Fruit fly (Drosophila melanogaster) whole organism, embryonic: ENCODE results near the gene CG15418.
A peak's percentile ranks its signal among the peaks of the same experiment; 100 is the strongest.

ENCODE experiments used
- C15 ChIP-seq: fragments of 200-800 bp; sonication (Bioruptor generic); IDR thresholded peaks from 3 replicates; pipeline ENCODE4 v1.3.6; 2022; ENCODE audit warnings: missing biosample characterization, missing genetic modification characterization
- CG12071 ChIP-seq: fragments of 200-800 bp; sonication (Bioruptor generic); optimal IDR thresholded peaks from 3 replicates; lab custom pipeline; 2018; ENCODE audit warnings: missing biosample characterization, mild to moderate bottlenecking, missing genetic modification characterization
- CG13424 ChIP-seq: fragments of 200-800 bp; sonication (Bioruptor generic); optimal IDR thresholded peaks from 2 replicates; lab custom pipeline; 2019; ENCODE audit warnings: missing biosample characterization, mild to moderate bottlenecking, missing genetic modification characterization, moderate library complexity
- CG14050 ChIP-seq: fragments of 200-800 bp; sonication (Bioruptor generic); IDR thresholded peaks from 3 replicates; pipeline ENCODE4 v1.3.6; 2022; ENCODE audit warnings: missing biosample characterization, missing genetic modification characterization
- CG15696 ChIP-seq: fragments of 200-800 bp; sonication (Bioruptor generic); optimal IDR thresholded peaks from 2 replicates; lab custom pipeline; 2019; ENCODE audit warnings: missing biosample characterization, mild to moderate bottlenecking, missing genetic modification characterization, moderate library complexity
- CG18011 ChIP-seq: fragments of 200-800 bp; sonication (Bioruptor generic); optimal IDR thresholded peaks from 2 replicates; lab custom pipeline; 2017; ENCODE audit warnings: missing biosample characterization, missing genetic modification characterization, mild to moderate bottlenecking, moderate library complexity, missing genotype
- CG18476 ChIP-seq: fragments of 200-800 bp; sonication (Bioruptor generic); optimal IDR thresholded peaks from 2 replicates; lab custom pipeline; 2016; ENCODE audit warnings: missing biosample characterization, mild to moderate bottlenecking, missing genetic modification characterization
- CG2889 ChIP-seq: fragments of 200-800 bp; sonication (Bioruptor generic); IDR thresholded peaks from 3 replicates; pipeline ENCODE4 v1.3.6; 2022; ENCODE audit warnings: missing biosample characterization, missing genetic modification characterization
- CG30020 ChIP-seq: fragments of 200-800 bp; optimal IDR thresholded peaks from 2 replicates; lab custom pipeline; 2019; ENCODE audit warnings: missing biosample characterization, mild to moderate bottlenecking, missing genetic modification characterization, moderate library complexity
- CG31365 ChIP-seq: fragments of 200-800 bp; sonication (Bioruptor generic); optimal IDR thresholded peaks from 2 replicates; lab custom pipeline; 2018; ENCODE audit warnings: missing biosample characterization, mild to moderate bottlenecking, missing genetic modification characterization
- CG34224 ChIP-seq: fragments of 200-800 bp; sonication (Bioruptor generic); IDR thresholded peaks from 3 replicates; pipeline ENCODE4 v1.3.6; 2022; ENCODE audit warnings: missing biosample characterization, missing genetic modification characterization; ENCODE audit not compliant: partially characterized antibody
- CG34422 ChIP-seq: fragments of 200-800 bp; sonication (Bioruptor generic); IDR thresholded peaks from 3 replicates; pipeline ENCODE4 v1.3.6; 2022; ENCODE audit warnings: missing biosample characterization, missing genetic modification characterization
- CG4617 ChIP-seq: fragments of 200-800 bp; sonication (Bioruptor generic); optimal IDR thresholded peaks from 3 replicates; lab custom pipeline; 2016; ENCODE audit warnings: missing biosample characterization, missing genetic modification characterization, borderline replicate concordance
- CG5953 ChIP-seq: fragments of 200-800 bp; sonication (Bioruptor generic); IDR thresholded peaks from 2 replicates; pipeline ENCODE4 v1.3.6; 2022; ENCODE audit warnings: missing biosample characterization, missing genetic modification characterization
- CG6272 ChIP-seq: fragments of 200-800 bp; sonication (Bioruptor generic); IDR thresholded peaks from 2 replicates; pipeline ENCODE4 v1.3.6; 2022; ENCODE audit warnings: missing biosample characterization, missing genetic modification characterization
- CG7745 ChIP-seq: fragments of 200-800 bp; sonication (Bioruptor generic); optimal IDR thresholded peaks from 2 replicates; lab custom pipeline; 2018; ENCODE audit warnings: missing biosample characterization, mild to moderate bottlenecking, missing genetic modification characterization, moderate library complexity
- Camta ChIP-seq: fragments of 200-800 bp; sonication (Bioruptor generic); optimal IDR thresholded peaks from 2 replicates; lab custom pipeline; 2016; ENCODE audit warnings: missing biosample characterization, missing genetic modification characterization
- Ets65A ChIP-seq: fragments of 200-800 bp; sonication (Bioruptor generic); peaks from one replicate; lab custom pipeline; 2016; ENCODE audit warnings: missing biosample characterization, missing genetic modification characterization
- Fer2 ChIP-seq: fragments of 200-800 bp; sonication (Bioruptor generic); optimal IDR thresholded peaks from 2 replicates; lab custom pipeline; 2018; ENCODE audit warnings: missing biosample characterization, mild to moderate bottlenecking, missing genetic modification characterization, moderate library complexity
- Gug ChIP-seq: fragments of 200-800 bp; sonication (Bioruptor generic); IDR thresholded peaks from 4 replicates; pipeline ENCODE4 v1.3.6; 2022; ENCODE audit warnings: missing biosample characterization, missing genetic modification characterization
- Hey ChIP-seq: fragments of 200-800 bp; sonication (Bioruptor generic); optimal IDR thresholded peaks from 3 replicates; lab custom pipeline; 2018; ENCODE audit warnings: missing biosample characterization, mild to moderate bottlenecking, missing genetic modification characterization
- HmgD ChIP-seq: fragments of 200-800 bp; sonication (Bioruptor generic); optimal IDR thresholded peaks from 3 replicates; lab custom pipeline; 2016; ENCODE audit warnings: missing biosample characterization, missing genetic modification characterization
- HmgZ ChIP-seq: fragments of 200-800 bp; sonication (Bioruptor generic); optimal IDR thresholded peaks from 2 replicates; lab custom pipeline; 2018; ENCODE audit warnings: missing biosample characterization, mild to moderate bottlenecking, missing genetic modification characterization
- Hsf ChIP-seq: fragments of 200-800 bp; sonication (Bioruptor generic); optimal IDR thresholded peaks from 3 replicates; lab custom pipeline; 2016; ENCODE audit warnings: missing biosample characterization, missing genetic modification characterization
- MESR4 ChIP-seq: fragments of 200-800 bp; sonication (Bioruptor generic); optimal IDR thresholded peaks from 2 replicates; lab custom pipeline; 2018; ENCODE audit warnings: missing biosample characterization, mild to moderate bottlenecking, missing genetic modification characterization, moderate library complexity
- Mes4 ChIP-seq: fragments of 200-800 bp; sonication (Bioruptor generic); optimal IDR thresholded peaks from 2 replicates; lab custom pipeline; 2016; ENCODE audit warnings: missing biosample characterization, missing genetic modification characterization
- NC2α ChIP-seq: fragments of 200-800 bp; sonication (Bioruptor generic); optimal IDR thresholded peaks from 2 replicates; lab custom pipeline; 2016; ENCODE audit warnings: missing biosample characterization, missing genetic modification characterization
- NC2β ChIP-seq: fragments of 200-800 bp; sonication (Bioruptor generic); optimal IDR thresholded peaks from 2 replicates; lab custom pipeline; 2016; ENCODE audit warnings: missing biosample characterization, missing genetic modification characterization
- NK7.1 ChIP-seq: fragments of 200-800 bp; sonication (Bioruptor generic); optimal IDR thresholded peaks from 3 replicates; lab custom pipeline; 2016; ENCODE audit warnings: missing biosample characterization, missing genetic modification characterization
- Nf-YC ChIP-seq: fragments of 200-800 bp; optimal IDR thresholded peaks from 3 replicates; lab custom pipeline; 2019; ENCODE audit warnings: missing biosample characterization, mild to moderate bottlenecking, missing genetic modification characterization, moderate library complexity
- Sin3A ChIP-seq: fragments of >200 bp; optimal IDR thresholded peaks from 2 replicates; lab custom pipeline; 2018
- Six4 ChIP-seq: fragments of 200-800 bp; sonication (Bioruptor generic); optimal IDR thresholded peaks from 2 replicates; lab custom pipeline; 2016; ENCODE audit warnings: missing biosample characterization, missing genetic modification characterization
- Stat92E ChIP-seq, 3 experiments: fragments of >200 bp in 2 of 3; fragments of 200-800 bp in 1 of 3; sonication (Bioruptor generic) in 1 of 3; optimal IDR thresholded peaks; 2 replicates each; lab custom pipeline; 2017 to 2019; ENCODE audit warnings: missing biosample characterization in 3 of 3, missing genetic modification characterization in 3 of 3, mild to moderate bottlenecking in 1 of 3, moderate library complexity in 1 of 3
- Tbp ChIP-seq: fragments of >200 bp; optimal IDR thresholded peaks from 2 replicates; lab custom pipeline; 2018; ENCODE audit warnings: missing biosample characterization, missing genetic modification characterization
- abd-A ChIP-seq: fragments of 200-800 bp; sonication (Bioruptor generic); optimal IDR thresholded peaks from 3 replicates; lab custom pipeline; 2019; ENCODE audit warnings: missing biosample characterization, mild to moderate bottlenecking, missing genetic modification characterization, moderate library complexity
- ash1 ChIP-seq: fragments of 200-800 bp; sonication (Bioruptor generic); optimal IDR thresholded peaks from 2 replicates; lab custom pipeline; 2018; ENCODE audit warnings: missing biosample characterization, mild to moderate bottlenecking, missing genetic modification characterization
- croc ChIP-seq: fragments of 200-800 bp; sonication (Bioruptor generic); conservative IDR thresholded peaks from 3 replicates; pipeline ENCODE4 v1.3.6; 2022; ENCODE audit warnings: missing biosample characterization, missing genetic modification characterization
- crol ChIP-seq: fragments of 200-800 bp; sonication (Bioruptor generic); IDR thresholded peaks from 2 replicates; pipeline ENCODE4 v1.3.6; 2022; ENCODE audit warnings: missing biosample characterization, missing genetic modification characterization
- da ChIP-seq: fragments of 200-800 bp; sonication (Bioruptor generic); optimal IDR thresholded peaks from 2 replicates; lab custom pipeline; 2016; ENCODE audit warnings: missing biosample characterization, missing genetic modification characterization
- en ChIP-seq: fragments of 200-800 bp; sonication (Bioruptor generic); optimal IDR thresholded peaks from 2 replicates; lab custom pipeline; 2016; ENCODE audit warnings: missing biosample characterization, missing genetic modification characterization
- exex ChIP-seq: fragments of 200-800 bp; sonication (Bioruptor generic); optimal IDR thresholded peaks from 4 replicates; lab custom pipeline; 2018; ENCODE audit warnings: missing biosample characterization, mild to moderate bottlenecking, missing genetic modification characterization, moderate library complexity
- eyg ChIP-seq: fragments of 200-800 bp; sonication (Bioruptor generic); optimal IDR thresholded peaks from 3 replicates; lab custom pipeline; 2016; ENCODE audit warnings: missing biosample characterization, missing genetic modification characterization
- gfzf ChIP-seq: fragments of 200-800 bp; sonication (Bioruptor generic); optimal IDR thresholded peaks from 2 replicates; lab custom pipeline; 2016; ENCODE audit warnings: missing biosample characterization, mild to moderate bottlenecking, missing genetic modification characterization, moderate library complexity
- gsb-n ChIP-seq: fragments of 200-800 bp; sonication (Bioruptor generic); optimal IDR thresholded peaks from 3 replicates; lab custom pipeline; 2018; ENCODE audit warnings: missing biosample characterization, mild to moderate bottlenecking, missing genetic modification characterization
- p53 ChIP-seq: fragments of 200-800 bp; sonication (Bioruptor generic); optimal IDR thresholded peaks from 2 replicates; lab custom pipeline; 2016; ENCODE audit warnings: missing biosample characterization, missing genetic modification characterization
- phol ChIP-seq: fragments of 200-800 bp; sonication (Bioruptor generic); optimal IDR thresholded peaks from 3 replicates; lab custom pipeline; 2018; ENCODE audit warnings: missing biosample characterization, mild to moderate bottlenecking, missing genetic modification characterization, moderate library complexity
- pita ChIP-seq: fragments of 200-800 bp; sonication (Bioruptor generic); optimal IDR thresholded peaks from 2 replicates; lab custom pipeline; 2017; ENCODE audit warnings: missing biosample characterization, mild to moderate bottlenecking, missing genetic modification characterization
- pros ChIP-seq: fragments of 200-800 bp; sonication (Bioruptor generic); optimal IDR thresholded peaks from 3 replicates; lab custom pipeline; 2019; ENCODE audit warnings: missing biosample characterization, mild to moderate bottlenecking, missing genetic modification characterization, moderate library complexity
- pum ChIP-seq: fragments of 200-800 bp; sonication (Bioruptor generic); optimal IDR thresholded peaks from 2 replicates; lab custom pipeline; 2016; ENCODE audit warnings: missing biosample characterization, missing genetic modification characterization
- ssp ChIP-seq: fragments of 200-800 bp; sonication (Bioruptor generic); IDR thresholded peaks from 2 replicates; pipeline ENCODE4 v1.3.6; 2022; ENCODE audit warnings: missing biosample characterization, missing genetic modification characterization
- ttk ChIP-seq: fragments of 200-800 bp; sonication (Bioruptor generic); IDR thresholded peaks from 2 replicates; pipeline ENCODE4 v2.1.2; 2022; ENCODE audit warnings: missing biosample characterization, missing genetic modification characterization
- vvl ChIP-seq: fragments of 200-800 bp; sonication (Bioruptor generic); IDR thresholded peaks from 2 replicates; pipeline ENCODE4 v1.3.6; 2022; ENCODE audit warnings: missing biosample characterization, missing genetic modification characterization

The CG15418 gene

dm6 chr2L:3594000-3594399 lies 27.5 kb downstream of the CG15418 start (continued):
- TF ChIP-seq vvl (GFP tag; lab: Robert Waterston, UW) = peak; percentile 71
- TF ChIP-seq Nf-YC = no peak
- TF ChIP-seq CG31365 (tag; lab: Kevin White, UChicago) = no peak
- no peak for TF ChIP-seq CG4617 (GFP tag; lab: Kevin White, UChicago)
- TF ChIP-seq ttk = no peak; the same call in 1 of the 2 replicates
- TF ChIP-seq en (GFP tag; lab: Kevin White, UChicago) = peak; percentile 50
- no peak for TF ChIP-seq Fer2 (tag; lab: Kevin White, UChicago)
- no peak for TF ChIP-seq pita (GFP tag; lab: Kevin White, UChicago)
- TF ChIP-seq p53 (GFP tag; lab: Kevin White, UChicago) = peak; percentile 18
- no peak for TF ChIP-seq CG30020 (tag; lab: Kevin White, UChicago)
- no peak for TF ChIP-seq CG18011 (GFP tag; lab: Kevin White, UChicago)
- TF ChIP-seq NK7.1 (GFP tag; lab: Kevin White, UChicago) = no peak
- no peak for TF ChIP-seq ash1
- no peak for TF ChIP-seq abd-A (tag; lab: Kevin White, UChicago)
- peak; percentile 18 for TF ChIP-seq CG13424 (tag; lab: Kevin White, UChicago)
- TF ChIP-seq Sin3A = no peak
- no peak for TF ChIP-seq CG5953 (GFP tag; lab: Robert Waterston, UW)
- peak; percentile 75 for TF ChIP-seq NC2β (GFP tag; lab: Kevin White, UChicago)
- peak; percentile 24 for TF ChIP-seq Six4 (GFP tag; lab: Kevin White, UChicago)
- TF ChIP-seq phol (tag; lab: Kevin White, UChicago) = peak; percentile 52
- TF ChIP-seq HmgD (GFP tag; lab: Kevin White, UChicago) = peak; percentile 8
- no peak for TF ChIP-seq ssp (GFP tag; lab: Robert Waterston, UW)
- TF ChIP-seq pum (GFP tag; lab: Kevin White, UChicago) = peak; percentile 49
- peak; percentile 70 for TF ChIP-seq CG15696 (tag; lab: Kevin White, UChicago)
- no peak for TF ChIP-seq CG14050 (GFP tag; lab: Robert Waterston, UW)
- TF ChIP-seq MESR4 (GFP tag; lab: Kevin White, UChicago) = no peak
- TF ChIP-seq Stat92E (GFP tag; optimal IDR thresholded peaks at IDR 0.05; lab: Kevin White, UChicago) = no peak
- TF ChIP-seq eyg = no peak
- TF ChIP-seq C15 (GFP tag; lab: Robert Waterston, UW) = no peak
- TF ChIP-seq crol (GFP tag; lab: Robert Waterston, UW) = peak; percentile 48; the same call in 1 of the 2 replicates
- TF ChIP-seq croc = 0 out of 3 replicates have a peak, but pooled peaks have one; percentile 23
- no peak for TF ChIP-seq CG7745
- no peak for TF ChIP-seq gfzf (GFP tag; lab: Kevin White, UChicago)
- no peak for TF ChIP-seq Hey (tag; lab: Kevin White, UChicago)
- TF ChIP-seq CG6272 (GFP tag; lab: Robert Waterston, UW) = 0 out of 2 replicates have a peak, but pooled peaks have one; percentile 25
- peak; percentile 2 for TF ChIP-seq Camta (GFP tag; lab: Kevin White, UChicago)
- TF ChIP-seq Tbp (GFP tag; lab: Kevin White, UChicago) = no peak
- TF ChIP-seq CG2889 = no peak
- TF ChIP-seq Mes4 = peak; percentile 46
- no peak for TF ChIP-seq CG18476
- TF ChIP-seq da (GFP tag; lab: Kevin White, UChicago) = no peak
- peak; percentile 50; the same call in 2 of the 4 replicates for TF ChIP-seq Gug (GFP tag; lab: Robert Waterston, UW)
- TF ChIP-seq NC2α (GFP tag; lab: Kevin White, UChicago) = no peak
- TF ChIP-seq exex = no peak
- TF ChIP-seq HmgZ (tag; lab: Kevin White, UChicago) = no peak
- TF ChIP-seq Hsf (GFP tag; lab: Kevin White, UChicago) = peak; percentile 39
- peak; percentile 96 for TF ChIP-seq Ets65A (GFP tag; lab: Kevin White, UChicago)
- TF ChIP-seq gsb-n = peak; percentile 54
- TF ChIP-seq CG12071 (GFP tag; lab: Kevin White, UChicago) = no peak
- peak; percentile 53; the same call in 2 of the 3 replicates for TF ChIP-seq CG34422 (GFP tag; lab: Robert Waterston, UW)
- TF ChIP-seq pros (GFP tag; lab: Kevin White, UChicago) = no peak
- TF ChIP-seq CG34224 (GFP tag; lab: Robert Waterston, UW) = no peak
